Worm (Caenorhabditis elegans): ENCODE results near the gene spe-18.

DNA sequence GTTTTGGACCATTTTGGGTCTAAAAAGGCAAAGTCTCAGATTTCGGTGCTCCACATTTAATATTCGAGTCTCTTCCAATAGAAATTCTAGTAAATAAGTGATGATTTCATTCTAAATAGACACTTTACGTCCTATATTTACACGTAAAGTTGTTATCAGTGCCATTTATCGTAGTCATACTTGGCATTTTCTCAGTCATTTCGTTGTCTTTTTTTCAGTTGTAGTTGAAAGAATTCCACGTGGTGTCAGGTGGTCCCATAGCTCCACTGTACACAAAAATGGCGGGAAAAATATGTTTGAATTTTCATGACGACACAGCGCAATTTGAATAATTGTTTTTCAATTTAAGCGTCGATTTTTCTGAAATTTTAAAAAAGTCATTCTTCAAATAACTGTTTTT is 37.2 kb upstream of the spe-18 start:
- TF ChIP-seq madf-3 (GFP tag; IDR thresholded peaks at IDR 0.05) (no peak), unc-130 (GFP tag; optimal IDR thresholded peaks at IDR 0.05) (no peak), chd-7 (tag; optimal IDR thresholded peaks at IDR 0.05) (no peak), unc-62 (GFP tag; optimal IDR thresholded peaks at IDR 0.05) (no peak)
